Fruit fly (Drosophila melanogaster) ovary, adult (tissue): ENCODE data around the gene Rcd4.

ENCODE experiments used
- CG17801 ChIP-seq: fragments of 200-800 bp; optimal IDR thresholded peaks from 2 replicates; lab custom pipeline; 2019; ENCODE audit warnings: missing biosample characterization, mild to moderate bottlenecking, missing genetic modification characterization, moderate library complexity; ENCODE audit not compliant: partially characterized antibody

The Rcd4 gene

DNA sequence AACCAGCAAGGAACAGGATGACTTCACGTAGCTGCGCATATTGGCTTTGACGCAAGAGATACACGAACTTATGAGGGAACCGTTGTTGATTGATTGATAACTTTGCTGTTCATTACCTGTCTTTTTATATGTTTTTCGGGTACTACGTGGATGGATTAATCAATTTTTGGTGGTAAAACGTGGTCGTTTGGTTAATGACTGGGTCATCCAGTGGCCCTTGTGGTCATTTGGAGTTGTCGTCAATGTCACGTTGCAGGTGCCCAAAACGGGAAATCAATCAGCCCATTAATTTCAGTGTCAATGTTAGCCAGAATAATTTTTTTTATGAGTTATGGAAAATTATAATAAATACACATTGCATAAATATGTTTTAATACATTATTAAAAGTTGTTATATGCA, 6.6 kb downstream of the Rcd4 start, which contains the start of gene CG42819:
Gene CG42819 (minus strand): TSS at position 101 of the 400 bp plus-strand sequence.
- no peak for TF ChIP-seq CG17801 (GFP tag; lab: Kevin White, UChicago)

DNA sequence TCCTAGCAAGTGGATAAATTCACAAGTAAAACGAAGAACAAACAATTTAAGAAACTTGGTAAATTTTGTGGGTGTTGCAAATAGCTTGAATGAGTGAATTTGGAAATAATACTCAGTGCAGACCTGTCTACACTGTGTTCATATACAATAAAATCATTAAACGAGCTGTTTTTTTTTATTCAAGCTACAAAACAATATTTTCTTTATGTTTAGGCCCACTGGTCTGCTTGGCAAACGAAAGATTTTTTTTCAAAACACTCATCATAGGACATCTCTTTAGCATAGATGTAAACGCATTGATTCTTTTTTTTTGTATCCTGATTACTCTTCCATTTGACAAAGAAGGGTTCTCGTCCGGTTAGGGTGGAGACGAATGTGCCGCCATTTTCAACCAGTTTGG, 9.6 kb downstream of the Rcd4 start, which contains the start of gene CG42820:
Gene CG42820 (minus strand): TSS at position 101 of the 400 bp plus-strand sequence.
- no peak for TF ChIP-seq CG17801 (GFP tag; lab: Kevin White, UChicago)

DNA sequence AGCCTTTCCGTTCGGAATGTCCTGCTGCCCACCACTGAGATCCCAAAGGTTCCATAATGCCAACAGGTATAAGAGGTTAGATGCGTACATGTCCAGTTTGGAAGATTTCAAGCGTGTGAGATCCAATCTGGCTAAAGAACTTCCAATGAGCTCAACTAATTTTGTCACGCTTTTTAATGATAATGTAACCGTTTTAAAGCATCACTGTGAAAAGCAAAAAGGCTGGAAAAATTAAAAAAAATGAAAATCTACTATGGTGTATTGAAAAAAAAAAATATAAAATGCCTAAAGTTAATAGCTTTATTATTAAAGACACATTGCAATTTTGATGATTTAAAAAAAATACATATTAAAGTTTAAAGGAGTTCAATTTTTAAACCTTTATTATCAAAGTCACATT, 10.5 kb downstream of the Rcd4 start, which contains the start of gene Acp29AB:
Gene Acp29AB (minus strand): TSS at position 101 of the 400 bp plus-strand sequence.
- TF ChIP-seq CG17801 (GFP tag; lab: Kevin White, UChicago), result no peak

DNA sequence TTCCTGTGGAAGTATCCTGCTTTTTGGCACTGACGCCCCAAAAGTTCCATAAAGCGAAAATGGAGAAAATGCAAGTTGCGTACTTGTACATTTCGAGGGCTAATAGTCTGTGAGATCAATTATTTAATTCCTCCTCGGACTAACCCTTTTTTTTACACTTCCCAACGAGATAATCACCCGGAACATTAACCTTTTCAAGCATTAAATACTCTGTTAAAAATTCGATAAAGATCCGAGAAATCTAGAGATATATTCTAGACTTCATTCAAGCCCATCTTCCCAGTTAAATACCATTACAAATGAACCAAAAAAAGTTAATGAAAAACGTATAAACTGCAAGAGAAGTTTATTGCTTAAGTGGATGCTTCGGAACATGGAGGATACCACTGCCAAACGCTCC, 11.5 kb downstream of the Rcd4 start, which contains the start of gene lectin-29Ca:
Gene lectin-29Ca (minus strand): TSS at position 101 of the 400 bp plus-strand sequence.
- TF ChIP-seq CG17801 (GFP tag; lab: Kevin White, UChicago), result no peak

DNA sequence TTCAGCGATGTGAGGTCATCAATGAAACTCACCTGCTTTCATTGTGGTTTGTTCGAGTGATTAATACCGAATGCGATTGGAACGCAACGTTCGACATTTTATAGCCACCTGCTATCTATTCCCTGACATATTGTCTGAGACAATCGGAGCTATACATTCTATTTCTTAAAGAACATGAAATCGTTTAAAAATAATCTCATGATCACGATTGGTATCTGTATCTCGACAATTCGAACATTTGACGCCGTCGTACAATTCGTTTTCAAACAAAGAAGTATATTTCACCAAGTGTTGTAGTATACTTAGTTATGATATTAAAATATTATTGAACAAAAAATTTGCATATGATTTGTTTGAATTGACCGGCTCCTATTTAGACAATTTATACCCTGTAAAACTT, 12.2 kb downstream of the Rcd4 start, which contains the start of gene Peritrophin-15b:
Gene Peritrophin-15b (minus strand): TSS at position 101 of the 400 bp plus-strand sequence.
- no peak for TF ChIP-seq CG17801 (GFP tag; lab: Kevin White, UChicago)

DNA sequence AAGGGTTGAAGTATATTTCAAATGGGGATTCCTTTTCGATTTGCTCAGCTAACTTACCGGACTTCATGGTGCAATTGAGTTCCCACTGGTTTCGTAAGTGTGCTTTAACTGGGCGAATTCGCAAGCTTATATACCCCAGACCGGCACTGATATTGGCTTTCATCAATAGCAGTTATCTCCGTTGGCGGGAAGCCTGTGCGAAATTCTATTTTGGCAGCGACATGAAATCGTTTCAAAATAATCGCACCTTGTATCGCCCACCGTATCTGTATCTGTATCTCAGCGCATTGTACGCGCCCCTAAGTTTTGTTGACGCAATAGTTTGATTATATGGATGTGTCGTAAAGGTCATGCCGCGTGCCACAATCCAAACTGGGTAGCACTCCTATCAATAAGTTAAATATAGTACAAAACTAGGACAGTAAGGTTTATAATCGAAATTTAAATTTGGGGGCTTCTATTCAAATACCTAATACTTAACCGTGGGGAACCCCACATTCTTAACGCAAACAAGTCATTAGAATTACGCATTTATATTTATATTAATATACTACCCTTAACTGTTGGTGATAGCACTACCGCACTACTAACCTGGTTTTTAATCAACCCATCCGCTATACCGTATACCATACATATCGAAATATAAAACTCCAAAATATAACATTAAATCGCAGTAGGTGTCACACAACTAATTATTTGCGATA, 13.5 kb downstream of the Rcd4 start, which contains the start of the genes Peritrophin-15a and CG13385:
Gene Peritrophin-15a (minus strand): TSS at position 101 of the 704 bp plus-strand sequence.
Gene CG13385 (plus strand): TSS at position 654 of the 704 bp plus-strand sequence.
- TF ChIP-seq CG17801 (GFP tag; lab: Kevin White, UChicago), result no peak

DNA sequence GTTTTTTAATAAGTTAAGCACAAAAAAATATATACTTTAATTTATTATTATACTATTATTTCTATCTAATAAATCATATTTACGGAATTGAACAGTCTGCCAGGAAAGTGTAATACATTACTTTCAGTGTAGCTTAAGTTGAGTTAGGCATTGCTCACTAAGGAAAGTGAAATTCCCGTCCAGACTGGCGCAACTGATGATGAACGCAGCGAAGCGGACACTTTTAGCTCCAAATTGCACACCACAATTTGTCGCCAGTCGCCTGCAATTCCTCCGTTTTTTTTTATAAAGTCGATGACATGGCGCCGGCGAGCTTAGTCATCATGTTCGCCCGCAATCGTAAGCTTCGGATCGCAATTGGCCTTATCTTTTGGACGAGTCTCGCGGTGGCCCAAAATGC, 16.1 kb downstream of the Rcd4 start, which contains the start of gene CG13386:
Gene CG13386 (plus strand): TSS at position 301 of the 400 bp plus-strand sequence.
- no peak for TF ChIP-seq CG17801 (GFP tag; lab: Kevin White, UChicago)

DNA sequence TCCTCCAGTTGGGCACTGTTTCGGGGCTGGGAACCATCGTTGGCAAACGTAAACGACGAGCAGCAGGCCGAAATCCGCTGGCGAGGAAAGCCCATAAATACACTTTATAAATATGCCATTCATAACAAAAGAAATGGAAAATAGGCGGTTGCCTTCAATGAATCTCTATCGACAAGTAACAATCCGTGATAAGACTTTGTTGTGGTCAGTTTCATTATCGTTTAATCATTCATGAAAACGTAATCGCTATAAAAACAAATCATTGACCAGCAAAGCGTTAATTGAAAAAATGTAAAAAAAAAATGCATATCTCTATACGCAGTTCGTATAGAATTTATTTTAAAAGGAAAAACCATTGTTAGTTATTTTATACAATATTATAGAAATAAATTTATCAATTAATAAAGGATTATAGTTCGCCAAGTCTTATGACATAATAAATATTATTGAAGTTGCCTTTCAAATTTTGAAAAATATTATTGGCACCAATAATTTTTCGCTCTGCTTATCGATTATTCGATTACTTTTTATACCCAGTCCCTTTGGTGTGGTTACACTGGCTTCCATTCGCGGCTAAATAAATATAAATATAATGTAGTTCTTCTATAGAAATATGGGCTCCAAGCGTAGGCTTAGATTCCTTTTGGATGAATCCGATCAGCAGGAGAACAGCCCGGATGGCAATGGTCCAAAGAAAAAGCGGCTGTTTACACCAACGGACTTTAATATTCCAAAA, 17.4 kb downstream of the Rcd4 start, which contains the start of gene CG31898:
Gene CG31898 (plus strand): TSS at position 559 of the 736 bp plus-strand sequence.
- no peak for TF ChIP-seq CG17801 (GFP tag; lab: Kevin White, UChicago)

DNA sequence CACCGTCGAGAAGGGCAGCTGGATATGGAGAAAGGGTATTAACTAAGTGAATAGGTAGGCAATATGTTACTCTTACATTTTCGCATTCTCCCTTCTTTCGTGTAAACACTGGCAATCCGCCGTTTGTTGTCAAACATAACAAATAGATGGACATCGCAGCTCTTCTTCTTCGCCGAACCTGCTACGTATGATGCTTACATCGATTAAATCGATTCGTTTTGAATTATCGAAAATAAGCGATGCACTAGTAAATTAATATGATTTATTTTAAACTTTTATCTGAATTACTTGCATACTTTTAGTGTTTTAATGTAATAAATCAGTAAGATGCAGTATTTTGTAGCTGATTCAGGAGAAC, 20.2 kb downstream of the Rcd4 start, which contains the start of gene fy:
Gene fy (minus strand): TSS at position 353 of the 358 bp plus-strand sequence.
- TF ChIP-seq CG17801 (GFP tag; lab: Kevin White, UChicago), result no peak

DNA sequence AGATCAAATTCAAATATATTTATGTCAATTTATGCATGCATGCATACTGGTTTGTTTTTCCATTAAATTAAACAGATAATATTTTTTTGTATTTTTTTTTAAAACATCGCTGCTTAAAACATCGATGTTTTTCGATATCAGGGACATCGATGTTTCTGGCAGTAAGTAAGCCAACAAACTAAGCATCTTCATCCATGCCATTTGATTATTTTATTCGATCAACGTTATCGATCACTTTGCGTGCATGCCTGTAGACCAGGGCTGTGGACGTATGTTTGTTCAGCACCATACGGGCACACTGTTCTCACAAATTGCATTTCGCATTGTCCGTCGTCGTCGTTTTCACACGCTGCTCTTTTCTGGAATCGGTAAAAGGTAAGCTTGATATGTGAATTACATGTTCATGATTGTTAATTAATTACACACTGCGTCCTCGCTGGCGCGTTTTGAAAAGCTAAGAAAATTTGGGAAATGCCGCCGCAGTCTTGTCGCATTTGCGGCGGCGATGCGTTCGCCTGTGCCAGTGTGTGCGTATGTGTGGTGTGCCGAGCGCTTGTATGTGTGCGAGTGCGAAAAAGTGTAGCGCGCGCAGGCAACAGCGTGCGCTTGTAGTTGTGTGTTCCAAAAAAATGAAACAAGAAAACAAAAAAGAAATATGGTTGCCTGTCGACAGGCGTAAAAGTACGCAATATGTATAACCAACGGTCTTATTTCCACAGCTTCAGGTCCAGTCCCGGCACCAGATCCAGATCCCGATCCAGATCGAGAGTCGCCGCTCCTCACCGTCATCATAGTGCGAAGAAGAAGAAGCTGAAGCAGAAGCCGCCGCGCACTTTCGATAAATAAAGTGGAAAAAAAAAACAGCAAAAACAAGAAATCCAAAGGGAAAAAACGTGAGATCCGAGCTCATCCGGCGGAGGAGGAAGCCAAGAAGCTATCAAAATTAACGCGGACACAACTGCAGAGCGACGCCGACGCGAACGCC, 20.9 kb downstream of the Rcd4 start, which contains the start of gene emb:
Gene emb (plus strand): TSS at position 288 of the 985 bp plus-strand sequence.
- TF ChIP-seq CG17801 (GFP tag; lab: Kevin White, UChicago), result peak; percentile 67

DNA sequence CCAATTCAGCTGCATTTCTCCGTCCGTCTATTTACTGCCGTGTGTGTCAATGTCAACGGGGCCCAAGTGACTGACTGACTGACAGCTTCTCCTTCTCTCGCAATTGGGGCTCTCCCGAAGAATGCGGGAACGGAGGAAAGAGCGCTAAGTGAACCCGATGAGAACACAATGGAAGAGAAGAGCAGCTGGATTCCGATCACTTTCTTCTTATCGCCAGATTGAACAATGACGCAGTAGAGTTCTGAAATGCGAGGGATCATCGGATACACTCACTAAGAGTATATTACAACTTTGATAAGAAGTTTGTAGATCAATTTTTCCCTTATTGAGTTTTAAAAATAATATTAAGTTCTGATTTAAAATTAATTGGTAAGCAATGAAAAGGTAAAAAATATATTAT, 28.9 kb downstream of the Rcd4 start, which contains the start of gene Naglu:
Gene Naglu (minus strand): TSS at position 339 of the 400 bp plus-strand sequence.
- TF ChIP-seq CG17801 (GFP tag; lab: Kevin White, UChicago), result no peak

DNA sequence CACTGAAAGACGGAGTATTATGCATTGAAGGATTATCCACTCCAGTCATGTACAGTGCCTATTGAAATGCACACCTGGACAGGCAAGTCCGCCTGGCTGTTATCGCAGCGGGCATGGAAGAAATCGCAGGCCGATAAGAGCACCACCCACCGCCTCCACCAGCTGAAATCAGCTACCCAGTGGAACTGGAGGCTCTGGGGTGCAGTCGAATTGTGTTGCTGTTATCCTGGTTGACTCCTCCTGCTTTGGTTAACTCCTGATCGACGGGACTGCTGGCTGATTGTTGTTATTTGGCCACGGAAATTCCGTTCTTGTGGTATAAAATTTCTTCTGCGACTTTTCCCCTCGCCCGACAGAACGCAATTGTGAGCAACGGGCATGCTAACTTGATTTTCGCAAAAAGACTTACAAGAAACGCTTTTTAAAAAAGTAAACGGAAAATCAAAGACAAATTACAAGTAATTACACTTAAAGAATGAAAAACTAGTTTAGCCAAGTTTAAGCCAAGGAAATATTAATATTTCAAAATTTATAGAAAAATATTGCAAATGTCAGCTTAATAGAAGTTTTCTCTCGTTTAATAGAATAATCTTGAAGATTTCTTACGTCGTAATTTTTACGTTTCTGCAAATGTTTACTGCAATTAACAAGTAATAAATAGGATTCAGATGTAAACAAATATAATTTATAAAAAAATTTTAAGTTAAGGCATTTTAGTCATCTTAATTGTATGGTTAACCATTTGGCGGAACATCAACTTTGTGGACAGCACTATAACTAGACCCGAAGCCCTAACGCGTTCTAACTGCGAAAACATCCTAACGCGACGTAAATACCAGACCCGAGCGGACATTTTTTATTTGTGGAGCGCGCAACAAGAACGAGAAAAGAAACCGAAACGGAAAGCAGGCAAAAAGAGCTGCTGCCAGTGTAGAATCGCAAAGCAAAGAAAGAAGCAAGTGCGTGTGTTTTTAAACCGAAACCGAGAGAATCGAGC, 32.5 kb downstream of the Rcd4 start, which contains the start of the genes CG13398 and Akap200:
Gene CG13398 (minus strand): TSS at position 370 of the 997 bp plus-strand sequence.
Gene Akap200 (plus strand): TSS at position 804 of the 997 bp plus-strand sequence.
- peak; percentile 70 for TF ChIP-seq CG17801 (GFP tag; lab: Kevin White, UChicago)
